Fruit fly (Drosophila melanogaster) whole organism, pupa: Measurements from ENCODE around the gene AP-1gamma.
A peak's percentile ranks its signal among the peaks of the same experiment; 100 is the strongest.

Experiments used
- CG10348 ChIP-seq: fragments of 200-800 bp; sonication (Bioruptor generic); IDR thresholded peaks from 2 replicates; pipeline ENCODE4 v1.3.6; 2022; ENCODE audit warnings: missing biosample characterization, missing genetic modification characterization
- CG12605 ChIP-seq: fragments of 200-800 bp; sonication (Bioruptor generic); IDR thresholded peaks from 2 replicates; pipeline ENCODE4 v1.3.6; 2022; ENCODE audit warnings: missing biosample characterization, missing genetic modification characterization
- CG13204 ChIP-seq: fragments of 200-800 bp; sonication (Bioruptor generic); optimal IDR thresholded peaks from 2 replicates; lab custom pipeline; 2018; ENCODE audit warnings: missing biosample characterization, mild to moderate bottlenecking, missing genetic modification characterization, moderate library complexity
- CG14655 ChIP-seq: fragments of 200-800 bp; sonication (Bioruptor generic); optimal IDR thresholded peaks from 3 replicates; lab custom pipeline; 2017; ENCODE audit warnings: mild to moderate bottlenecking, missing biosample characterization, missing genetic modification reagents, missing genetic modification characterization
- CG15710 ChIP-seq: fragments of 200-800 bp; sonication (Bioruptor generic); optimal IDR thresholded peaks from 2 replicates; lab custom pipeline; 2018; ENCODE audit warnings: missing biosample characterization, mild to moderate bottlenecking, missing genetic modification characterization, moderate library complexity
- CG17806 ChIP-seq: fragments of 200-800 bp; sonication (Bioruptor generic); optimal IDR thresholded peaks from 2 replicates; lab custom pipeline; 2018; ENCODE audit warnings: missing biosample characterization, mild to moderate bottlenecking, missing genetic modification characterization, moderate library complexity
- CG32121 ChIP-seq: fragments of 200-800 bp; sonication (Bioruptor generic); IDR thresholded peaks from 2 replicates; pipeline ENCODE4 v1.3.6; 2022; ENCODE audit warnings: missing biosample characterization, missing genetic modification characterization
- CG34367 ChIP-seq: fragments of 200-800 bp; sonication (Bioruptor generic); optimal IDR thresholded peaks from 2 replicates; lab custom pipeline; 2018; ENCODE audit warnings: missing biosample characterization, mild to moderate bottlenecking, missing genetic modification characterization
- CG4496 ChIP-seq: fragments of 200-800 bp; sonication (Bioruptor generic); IDR thresholded peaks from 3 replicates; pipeline ENCODE4 v1.3.6; 2022; ENCODE audit warnings: missing biosample characterization, missing genetic modification characterization
- CG8159 ChIP-seq: fragments of 200-800 bp; sonication (Bioruptor generic); optimal IDR thresholded peaks from 3 replicates; lab custom pipeline; 2018; ENCODE audit warnings: missing biosample characterization, mild to moderate bottlenecking, missing genetic modification characterization, moderate library complexity
- CG8301 ChIP-seq: fragments of 200-800 bp; sonication (Bioruptor generic); optimal IDR thresholded peaks from 2 replicates; lab custom pipeline; 2018; ENCODE audit warnings: missing biosample characterization, mild to moderate bottlenecking, missing genetic modification characterization
- CG9948 ChIP-seq: fragments of 200-800 bp; sonication (Bioruptor generic); optimal IDR thresholded peaks from 2 replicates; lab custom pipeline; 2018; ENCODE audit warnings: missing biosample characterization, mild to moderate bottlenecking, missing genetic modification characterization, moderate library complexity
- D1 ChIP-seq: fragments of 200-800 bp; sonication (Bioruptor generic); optimal IDR thresholded peaks from 2 replicates; lab custom pipeline; 2018; ENCODE audit warnings: missing biosample characterization, mild to moderate bottlenecking, missing genetic modification characterization, moderate library complexity
- EcR ChIP-seq: fragments of 200-800 bp; sonication (Bioruptor generic); optimal IDR thresholded peaks from 3 replicates; lab custom pipeline; 2019; ENCODE audit warnings: missing biosample characterization, missing genetic modification characterization, mild to moderate bottlenecking, moderate library complexity, missing genetic modification reagents
- Ets98B ChIP-seq: fragments of 200-800 bp; sonication (Bioruptor generic); IDR thresholded peaks from 2 replicates; pipeline ENCODE4 v1.3.6; 2022; ENCODE audit warnings: missing biosample characterization, missing genetic modification characterization
- Pif1A ChIP-seq: fragments of 200-800 bp; sonication (Bioruptor generic); optimal IDR thresholded peaks from 3 replicates; lab custom pipeline; 2016; ENCODE audit warnings: missing biosample characterization, missing genetic modification characterization
- Pif1B ChIP-seq: fragments of 200-800 bp; sonication (Bioruptor generic); optimal IDR thresholded peaks from 3 replicates; lab custom pipeline; 2016; ENCODE audit warnings: missing biosample characterization, missing genetic modification characterization
- Snoo ChIP-seq: fragments of 200-800 bp; sonication (Bioruptor generic); optimal IDR thresholded peaks from 3 replicates; lab custom pipeline; 2017; ENCODE audit warnings: missing biosample characterization, mild to moderate bottlenecking, missing genetic modification characterization, inconsistent platforms
- fd96Ca ChIP-seq: fragments of 200-800 bp; sonication (Bioruptor generic); IDR thresholded peaks from 3 replicates; pipeline ENCODE4 v1.3.6; 2022; ENCODE audit warnings: missing biosample characterization, missing genetic modification characterization
- gl ChIP-seq: fragments of 200-800 bp; sonication (Bioruptor generic); optimal IDR thresholded peaks from 2 replicates; lab custom pipeline; 2018; ENCODE audit warnings: missing biosample characterization, mild to moderate bottlenecking, missing genetic modification characterization
- rn ChIP-seq: fragments of 200-800 bp; sonication (Bioruptor generic); IDR thresholded peaks from 2 replicates; pipeline ENCODE4 v1.3.6; 2022; ENCODE audit warnings: missing biosample characterization, missing genetic modification characterization

AP-1gamma gene

DNA sequence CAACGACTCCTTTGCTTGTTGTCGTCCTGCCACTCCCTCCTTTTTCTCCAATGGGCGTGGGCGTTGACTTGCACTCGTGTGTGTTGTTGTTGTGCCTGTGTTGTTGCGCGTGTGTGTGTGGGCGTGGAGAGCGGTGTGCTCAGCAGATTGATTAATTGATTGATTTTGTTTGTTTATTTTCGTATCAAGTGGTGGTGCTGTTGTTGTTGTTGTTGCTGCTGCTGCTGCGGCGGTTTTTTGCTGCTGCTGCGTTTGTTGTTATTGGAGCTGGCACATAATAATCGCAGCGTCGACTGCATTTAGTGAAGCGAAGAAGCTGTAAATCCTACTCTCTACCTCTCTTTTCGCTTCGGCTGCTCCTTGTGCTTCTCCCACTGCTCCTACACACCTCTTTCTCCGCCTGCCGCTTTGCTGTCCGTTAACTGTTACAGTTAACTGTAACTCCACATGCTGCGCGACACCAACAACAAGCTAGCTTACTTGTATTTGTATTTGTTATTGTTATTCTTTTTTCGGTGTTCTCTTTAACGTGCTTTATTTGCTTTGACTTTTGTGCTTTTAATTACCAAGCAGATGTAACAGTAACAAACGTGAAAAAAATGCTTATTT lies 25.9 kb downstream of the AP-1gamma start:
- peak; percentile 40; the same call in 1 of the 3 replicates for TF ChIP-seq CG4496
- no peak for TF ChIP-seq Pif1B (GFP tag; lab: Kevin White, UChicago)
- no peak for TF ChIP-seq CG17806 (tag; lab: Kevin White, UChicago)
- TF ChIP-seq CG14655 = peak; percentile 27
- TF ChIP-seq CG12605 (GFP tag; lab: Robert Waterston, UW) = peak; percentile 67; the same call in 1 of the 2 replicates
- no peak for TF ChIP-seq fd96Ca (GFP tag; lab: Robert Waterston, UW)
- no peak for TF ChIP-seq EcR
- peak; percentile 68 for TF ChIP-seq CG13204 (GFP tag; lab: Kevin White, UChicago)
- peak; percentile 27 for TF ChIP-seq CG34367 (tag; lab: Kevin White, UChicago)
- TF ChIP-seq D1 (tag; lab: Kevin White, UChicago) = no peak
- TF ChIP-seq Pif1A (GFP tag; lab: Kevin White, UChicago) = no peak
- TF ChIP-seq CG9948 (tag; lab: Kevin White, UChicago) = no peak
- TF ChIP-seq CG8301 (tag; lab: Kevin White, UChicago) = no peak
- TF ChIP-seq Snoo (tag; lab: Kevin White, UChicago) = no peak
- TF ChIP-seq CG15710 (tag; lab: Kevin White, UChicago) = no peak
- peak; percentile 31 for TF ChIP-seq gl
- no peak for TF ChIP-seq CG10348 (GFP tag; lab: Robert Waterston, UW)
- TF ChIP-seq Ets98B = no peak
- no peak for TF ChIP-seq CG32121 (GFP tag; lab: Robert Waterston, UW)
- no peak for TF ChIP-seq rn
- no peak for TF ChIP-seq CG8159 (tag; lab: Kevin White, UChicago)

DNA sequence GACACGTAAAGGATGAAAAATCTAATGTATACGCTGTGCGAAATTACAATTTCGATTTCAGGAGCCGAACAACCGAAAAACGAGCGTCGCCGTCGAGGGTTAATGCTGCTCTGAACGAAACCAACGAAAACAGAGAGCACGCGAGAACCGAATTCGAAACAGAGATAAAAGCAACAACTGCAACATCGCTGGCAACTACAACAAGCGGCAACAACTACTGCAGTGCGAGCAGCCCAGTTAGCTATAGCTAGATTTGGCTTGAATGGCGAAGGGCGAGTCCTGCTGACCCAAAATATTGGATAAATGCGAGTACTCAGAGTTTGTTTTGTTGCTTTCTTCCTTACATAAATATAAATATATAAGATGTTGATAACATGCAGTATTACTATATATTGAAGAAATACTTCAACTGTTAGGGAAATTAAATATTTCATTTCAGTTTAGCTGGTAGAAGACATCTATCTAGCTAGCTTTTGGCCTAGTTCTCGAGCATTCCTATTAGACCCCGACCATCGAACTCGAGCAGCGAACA lies 26.5 kb downstream of the AP-1gamma start, which contains the start of gene fend:
Gene fend (minus strand): TSS at position 178 of the 532 bp plus-strand sequence.
- TF ChIP-seq Ets98B = no peak
- peak; percentile 62 for TF ChIP-seq CG8159 (tag; lab: Kevin White, UChicago)
- TF ChIP-seq gl = no peak
- no peak for TF ChIP-seq CG17806 (tag; lab: Kevin White, UChicago)
- TF ChIP-seq CG8301 (tag; lab: Kevin White, UChicago) = peak; percentile 43
- TF ChIP-seq CG9948 (tag; lab: Kevin White, UChicago) = peak; percentile 2
- no peak for TF ChIP-seq Pif1A (GFP tag; lab: Kevin White, UChicago)
- no peak for TF ChIP-seq CG10348 (GFP tag; lab: Robert Waterston, UW)
- no peak for TF ChIP-seq D1 (tag; lab: Kevin White, UChicago)
- no peak for TF ChIP-seq EcR
- TF ChIP-seq Snoo (tag; lab: Kevin White, UChicago) = peak; percentile 7
- TF ChIP-seq CG14655 = peak; percentile 49
- peak; percentile 49 for TF ChIP-seq Pif1B (GFP tag; lab: Kevin White, UChicago)
- peak; percentile 52 for TF ChIP-seq CG15710 (tag; lab: Kevin White, UChicago)
- no peak for TF ChIP-seq fd96Ca (GFP tag; lab: Robert Waterston, UW)
- TF ChIP-seq CG13204 (GFP tag; lab: Kevin White, UChicago) = no peak
- no peak for TF ChIP-seq CG12605 (GFP tag; lab: Robert Waterston, UW)
- TF ChIP-seq CG34367 (tag; lab: Kevin White, UChicago) = peak; percentile 41
- TF ChIP-seq CG4496 = no peak
- TF ChIP-seq CG32121 (GFP tag; lab: Robert Waterston, UW) = 0 out of 2 replicates have a peak, but pooled peaks have one; percentile 27
- TF ChIP-seq rn = no peak
- TF ChIP-seq, all 21 proteins: peak for 9

DNA sequence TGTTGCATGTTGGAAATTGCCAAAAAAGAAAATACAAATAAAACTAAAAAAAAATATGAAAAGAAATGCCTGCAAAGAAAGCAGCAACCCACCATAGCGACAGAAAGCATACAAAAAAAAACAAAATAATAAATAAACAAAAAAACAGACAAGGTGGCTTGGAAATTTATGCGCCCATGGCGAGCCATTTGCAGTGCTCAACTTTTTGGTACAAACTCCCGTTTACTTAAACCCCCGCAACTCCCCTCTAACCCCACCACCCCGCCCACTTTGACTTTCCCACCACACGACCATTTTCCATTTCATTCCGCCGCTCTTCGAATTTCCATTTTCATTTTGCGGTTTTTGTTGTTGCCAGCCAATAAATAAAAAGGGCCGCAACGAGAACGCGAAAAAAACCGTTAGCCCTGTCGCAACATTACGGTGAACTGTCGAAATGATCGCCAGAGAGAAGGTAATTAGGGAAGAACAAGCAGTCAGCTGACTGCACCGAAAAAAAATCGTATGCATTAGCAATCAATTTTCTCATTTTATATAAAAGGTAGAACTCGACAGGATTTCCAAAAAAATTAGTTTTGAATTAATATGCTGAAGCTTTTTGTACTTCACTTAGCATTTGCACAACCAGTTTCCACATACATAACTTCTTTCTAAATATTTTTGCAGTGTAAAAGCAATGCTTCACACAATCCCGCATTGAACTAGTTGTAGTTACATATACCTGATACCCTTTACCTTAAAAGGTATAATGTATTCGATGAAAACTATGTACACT lies 28.5 kb downstream of the AP-1gamma start:
- TF ChIP-seq CG8301 (tag; lab: Kevin White, UChicago) = no peak
- TF ChIP-seq CG14655 = peak; percentile 6
- TF ChIP-seq CG4496 = 0 out of 3 replicates have a peak, but pooled peaks have one; percentile 6
- TF ChIP-seq CG8159 (tag; lab: Kevin White, UChicago) = peak; percentile 5
- peak; percentile 13; the same call in 1 of the 2 replicates for TF ChIP-seq CG32121 (GFP tag; lab: Robert Waterston, UW)

DNA sequence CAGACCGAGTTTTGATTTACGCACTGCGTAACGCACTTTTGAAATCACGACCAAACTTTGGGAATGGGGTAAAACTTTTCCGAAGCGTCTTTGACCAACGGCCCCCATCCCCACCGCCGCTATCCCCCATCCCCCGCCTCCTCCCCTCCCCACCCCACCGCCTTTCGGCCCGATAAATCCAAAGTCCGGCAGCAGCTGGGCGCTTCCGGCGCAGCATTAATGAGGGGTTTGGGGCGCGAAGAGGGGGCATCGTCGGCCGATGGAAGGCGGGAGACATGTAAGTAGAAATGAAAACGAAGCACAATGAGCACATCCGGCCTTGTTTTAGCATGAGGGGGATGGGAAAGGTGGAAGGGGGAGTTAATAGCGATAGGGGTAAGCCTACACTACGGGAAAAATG lies 30.6 kb downstream of the AP-1gamma start:
- TF ChIP-seq CG12605 (GFP tag; lab: Robert Waterston, UW) = peak; percentile 48; the same call in 1 of the 2 replicates
- TF ChIP-seq gl = peak; percentile 79
- peak; percentile 61 for TF ChIP-seq CG14655
- TF ChIP-seq CG15710 (tag; lab: Kevin White, UChicago) = peak; percentile 31
- peak; percentile 18 for TF ChIP-seq CG8301 (tag; lab: Kevin White, UChicago)
- TF ChIP-seq CG32121 (GFP tag; lab: Robert Waterston, UW) = peak; percentile 59
- peak; percentile 16 for TF ChIP-seq CG17806 (tag; lab: Kevin White, UChicago)
- TF ChIP-seq CG8159 (tag; lab: Kevin White, UChicago) = peak; percentile 16
- TF ChIP-seq CG10348 (GFP tag; lab: Robert Waterston, UW) = no peak
- peak; percentile 46; the same call in 2 of the 3 replicates for TF ChIP-seq fd96Ca (GFP tag; lab: Robert Waterston, UW)
- TF ChIP-seq Ets98B = peak; percentile 60
- peak; percentile 79 for TF ChIP-seq CG13204 (GFP tag; lab: Kevin White, UChicago)
- no peak for TF ChIP-seq Pif1B (GFP tag; lab: Kevin White, UChicago)
- TF ChIP-seq CG4496 = peak; percentile 42; the same call in 1 of the 3 replicates
- TF ChIP-seq EcR = no peak

DNA sequence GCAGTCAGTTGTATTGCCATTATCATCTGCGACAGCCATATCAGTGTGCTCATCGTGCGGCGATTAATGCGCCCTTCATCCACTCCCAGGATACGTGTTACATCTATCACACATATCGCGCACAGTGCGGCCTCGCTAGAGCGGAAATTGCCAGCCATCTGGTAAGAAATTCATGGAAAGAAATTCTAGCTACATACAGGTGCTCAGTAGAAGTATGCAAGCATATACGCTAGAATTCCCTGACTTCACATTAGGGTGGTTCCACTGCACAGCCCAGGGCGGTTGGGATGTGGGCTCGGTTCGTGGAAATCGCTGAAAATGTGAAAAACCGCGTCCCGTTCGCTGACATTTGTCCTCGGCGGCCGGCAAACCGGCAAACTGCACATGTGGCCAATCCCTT lies 32.7 kb downstream of the AP-1gamma start:
- TF ChIP-seq CG9948 (tag; lab: Kevin White, UChicago) (peak; percentile 66), fd96Ca (GFP tag; lab: Robert Waterston, UW) (peak; percentile 91), Snoo (tag; lab: Kevin White, UChicago) (peak; percentile 54), CG13204 (GFP tag; lab: Kevin White, UChicago) (no peak), CG32121 (GFP tag; lab: Robert Waterston, UW) (peak; percentile 72), CG17806 (tag; lab: Kevin White, UChicago) (peak; percentile 64), Pif1A (GFP tag; lab: Kevin White, UChicago) (no peak), EcR (no peak), Pif1B (GFP tag; lab: Kevin White, UChicago) (no peak), CG15710 (tag; lab: Kevin White, UChicago) (peak; percentile 82), CG8159 (tag; lab: Kevin White, UChicago) (peak; percentile 80), Ets98B (peak; percentile 88), CG34367 (tag; lab: Kevin White, UChicago) (peak; percentile 70), D1 (tag; lab: Kevin White, UChicago) (peak; percentile 36), CG4496 (peak; percentile 91), CG12605 (GFP tag; lab: Robert Waterston, UW) (peak; percentile 69), gl (peak; percentile 62), CG14655 (no peak), CG8301 (tag; lab: Kevin White, UChicago) (peak; percentile 68), rn (peak; percentile 70), CG10348 (GFP tag; lab: Robert Waterston, UW) (no peak)
